Fruit fly (Drosophila melanogaster): ENCODE measurements around the gene CG43445.

CG43445 gene

dm6 chr3R:17932617-17933203 lies 21.5 kb downstream of the CG43445 start (continued):
- no peak for TF ChIP-seq CG7271 (tag; optimal IDR thresholded peaks at IDR 0.05)
- no peak for TF ChIP-seq Hey (tag; optimal IDR thresholded peaks at IDR 0.05)
- TF ChIP-seq tap (tag; optimal IDR thresholded peaks at IDR 0.05) = no peak
- no peak for TF ChIP-seq otp (GFP tag; IDR thresholded peaks at IDR 0.05)
- TF ChIP-seq CG17385 (GFP tag; optimal IDR thresholded peaks at IDR 0.05) = no peak
- no peak for TF ChIP-seq Bteb2 (GFP tag; optimal IDR thresholded peaks at IDR 0.05)
- no peak for TF ChIP-seq CHES-1-like (GFP tag; optimal IDR thresholded peaks at IDR 0.05)
- TF ChIP-seq D19A (tag; optimal IDR thresholded peaks at IDR 0.05) = no peak
- no peak for TF ChIP-seq CG3407 (GFP tag; optimal IDR thresholded peaks at IDR 0.05)
- TF ChIP-seq CG7963 (GFP tag; IDR thresholded peaks at IDR 0.05; ENCODE audit: partially characterized antibody) = no peak
- no peak for TF ChIP-seq danr (GFP tag; IDR thresholded peaks at IDR 0.05)
- TF ChIP-seq sna (GFP tag; IDR thresholded peaks at IDR 0.05; ENCODE audit: partially characterized antibody) = no peak
- TF ChIP-seq CG4730 (GFP tag; IDR thresholded peaks at IDR 0.05) = no peak
- no peak for TF ChIP-seq gfzf (GFP tag; optimal IDR thresholded peaks at IDR 0.05)
- TF ChIP-seq sug (tag; optimal IDR thresholded peaks at IDR 0.05) = no peak
- TF ChIP-seq nerfin-2 (GFP tag; IDR thresholded peaks at IDR 0.05; ENCODE audit: partially characterized antibody) = no peak
- TF ChIP-seq CG2120 (GFP tag; optimal IDR thresholded peaks at IDR 0.05) = no peak
- TF ChIP-seq CG18599 (GFP tag; optimal IDR thresholded peaks at IDR 0.05) = peak; percentile 46
- TF ChIP-seq CG9817 (tag; optimal IDR thresholded peaks at IDR 0.05) = no peak
- TF ChIP-seq CG10565 (GFP tag; optimal IDR thresholded peaks at IDR 0.05) = no peak
- TF ChIP-seq Myb (GFP tag; optimal IDR thresholded peaks at IDR 0.05) = no peak
- TF ChIP-seq CG4854 (GFP tag; optimal IDR thresholded peaks at IDR 0.05) = no peak
- no peak for TF ChIP-seq ken (GFP tag; IDR thresholded peaks at IDR 0.05)
- TF ChIP-seq Rfx (GFP tag; IDR thresholded peaks at IDR 0.05) = peak; percentile 20; the same call in 1 of the 2 replicates
- no peak for TF ChIP-seq CG11696 (GFP tag; IDR thresholded peaks at IDR 0.05)
- no peak for TF ChIP-seq Xrp1 (GFP tag; IDR thresholded peaks at IDR 0.05)
- TF ChIP-seq Mrtf (GFP tag; IDR thresholded peaks at IDR 0.05) = no peak
- TF ChIP-seq CG17612 (GFP tag; IDR thresholded peaks at IDR 0.05) = peak; percentile 91
- TF ChIP-seq CG15073 (GFP tag; optimal IDR thresholded peaks at IDR 0.05) = no peak
- TF ChIP-seq row (GFP tag; IDR thresholded peaks at IDR 0.05) = 0 out of 3 replicates have a peak, but pooled peaks have one; percentile 20
- no peak for TF ChIP-seq pum (GFP tag; optimal IDR thresholded peaks at IDR 0.05)
- TF ChIP-seq CG10543 (GFP tag; optimal IDR thresholded peaks at IDR 0.05) = no peak
- TF ChIP-seq CG2202 (tag; optimal IDR thresholded peaks at IDR 0.05) = no peak
- TF ChIP-seq pzg (GFP tag; optimal IDR thresholded peaks at IDR 0.05) = no peak
- no peak; the same call in 1 of the 2 replicates for TF ChIP-seq slbo (GFP tag; IDR thresholded peaks at IDR 0.05)
- no peak for TF ChIP-seq MBD-R2 (GFP tag; IDR thresholded peaks at IDR 0.05)
- TF ChIP-seq CG14441 (GFP tag; IDR thresholded peaks at IDR 0.05) = no peak
- TF ChIP-seq B-H2 (GFP tag; optimal IDR thresholded peaks at IDR 0.05) = no peak
- TF ChIP-seq Aef1 (GFP tag; IDR thresholded peaks at IDR 0.05) = no peak
- TF ChIP-seq CG2678 (tag; optimal IDR thresholded peaks at IDR 0.05) = peak; percentile 2
- TF ChIP-seq zf30C (GFP tag; optimal IDR thresholded peaks at IDR 0.05) = no peak
- no peak for TF ChIP-seq CG15011 (GFP tag; optimal IDR thresholded peaks at IDR 0.05)
- no peak for TF ChIP-seq NK7.1 (GFP tag; optimal IDR thresholded peaks at IDR 0.05)
- no peak for TF ChIP-seq bcd (GFP tag; optimal IDR thresholded peaks at IDR 0.05)
- TF ChIP-seq dmrt99B (tag; optimal IDR thresholded peaks at IDR 0.05) = no peak
- TF ChIP-seq p53 (GFP tag; optimal IDR thresholded peaks at IDR 0.05) = no peak
- TF ChIP-seq Ada2b (GFP tag; IDR thresholded peaks at IDR 0.05) = no peak
- TF ChIP-seq mld (GFP tag; IDR thresholded peaks at IDR 0.05; ENCODE audit: partially characterized antibody) = no peak
- TF ChIP-seq rib (GFP tag; IDR thresholded peaks at IDR 0.05) = no peak
- TF ChIP-seq sens (GFP tag) = peak; percentile 47
- TF ChIP-seq CG8765 (GFP tag; IDR thresholded peaks at IDR 0.05) = no peak

Measured in whole organism, embryonic.